Worm (Caenorhabditis elegans) whole organism, L4/young adult: ENCODE results near the gene dhhc-8.

Experiments used
- W03F9.2 ChIP-seq: fragments of 150-350 bp; optimal IDR thresholded peaks from 2 replicates; lab custom pipeline; 2014; ENCODE audit warnings: missing biosample characterization, missing genetic modification characterization
- dao-5 ChIP-seq: sonication (generic microtip); optimal IDR thresholded peaks from 2 replicates; lab custom pipeline; 2016; ENCODE audit warnings: missing genotype, missing genetic modification characterization, moderate library complexity, missing compliant biosample characterization
- him-1 ChIP-seq: sonication (generic microtip); optimal IDR thresholded peaks from 2 replicates; lab custom pipeline; 2016; ENCODE audit warnings: missing genotype, missing genetic modification reagents, missing genetic modification characterization, missing compliant biosample characterization

DNA sequence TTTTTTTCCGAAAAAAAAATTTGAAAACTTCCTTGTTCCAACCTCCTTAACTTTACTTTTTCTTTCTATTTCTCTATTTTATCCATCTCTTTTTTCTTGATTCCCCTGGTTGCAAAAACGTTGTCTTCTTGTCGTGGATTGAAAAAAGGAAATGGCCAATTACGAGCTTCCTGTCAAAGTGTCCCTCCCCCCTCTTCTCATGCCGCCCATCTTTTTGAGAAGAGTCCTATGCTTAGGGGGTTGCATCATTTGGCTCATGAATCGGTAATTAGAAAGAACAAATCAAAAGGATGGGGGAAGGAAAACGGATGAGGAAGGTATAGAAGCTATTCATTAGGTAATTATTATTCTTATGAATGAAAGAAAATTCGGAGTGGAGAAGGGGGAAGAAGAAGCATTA, 19.8 kb downstream of the dhhc-8 start:
- TF ChIP-seq him-1 (tag; lab: Kevin White, UChicago) (no peak), dao-5 (tag; lab: Kevin White, UChicago) (no peak), W03F9.2 (tag; lab: Kevin White, UChicago) (no peak)
